Worm (Caenorhabditis elegans) whole organism, L3 larva: ENCODE results near the gene nhr-248.
A peak's percentile ranks its signal among the peaks of the same experiment; 100 is the strongest.

Source experiments
- aly-2 ChIP-seq: fragments of 150-350 bp; optimal IDR thresholded peaks from 2 replicates; lab custom pipeline; 2014; ENCODE audit warnings: missing biosample characterization, missing genetic modification characterization
- ama-1 ChIP-seq: fragments of 150-350 bp; optimal IDR thresholded peaks from 2 replicates; lab custom pipeline; 2018
- ceh-16 ChIP-seq: sonication (generic microtip); optimal IDR thresholded peaks from 2 replicates; lab custom pipeline; 2017; ENCODE audit warnings: missing biosample characterization, missing genetic modification characterization
- ceh-28 ChIP-seq: fragments of 150-350 bp; optimal IDR thresholded peaks from 2 replicates; lab custom pipeline; 2014; ENCODE audit warnings: missing biosample characterization, missing genetic modification reagents, missing genetic modification characterization
- ceh-82 ChIP-seq: fragments of 150-350 bp; optimal IDR thresholded peaks from 2 replicates; lab custom pipeline; 2014; ENCODE audit warnings: missing biosample characterization, missing genetic modification characterization
- ceh-9 ChIP-seq: sonication (generic microtip); optimal IDR thresholded peaks from 2 replicates; lab custom pipeline; 2018; ENCODE audit warnings: missing biosample characterization, missing genetic modification characterization
- daf-12 ChIP-seq: fragments of 150-350 bp; optimal IDR thresholded peaks from 2 replicates; lab custom pipeline; 2014; ENCODE audit warnings: missing biosample characterization, missing genetic modification reagents, missing genetic modification characterization
- egl-27 ChIP-seq: sonication (generic microtip); optimal IDR thresholded peaks from 4 replicates; lab custom pipeline; 2017; ENCODE audit warnings: missing biosample characterization, missing genetic modification reagents, missing genetic modification characterization
- elt-1 ChIP-seq: fragments of 150-350 bp; optimal IDR thresholded peaks from 2 replicates; lab custom pipeline; 2014; ENCODE audit warnings: missing biosample characterization, missing genetic modification characterization
- elt-2 ChIP-seq: sonication (generic microtip); optimal IDR thresholded peaks from 2 replicates; lab custom pipeline; 2016; ENCODE audit warnings: missing genetic modification reagents, mild to moderate bottlenecking, missing genetic modification characterization, missing compliant biosample characterization
- elt-3 ChIP-seq, 3 experiments: fragments of 150-350 bp in 1 of 3; sonication (generic microtip) in 2 of 3; optimal IDR thresholded peaks; 2 replicates in 2 of 3; 4 replicates in 1 of 3; lab custom pipeline; 2014 to 2017; ENCODE audit warnings: missing biosample characterization in 3 of 3, missing genetic modification characterization in 3 of 3
- fkh-10 ChIP-seq: sonication (generic microtip); optimal IDR thresholded peaks from 2 replicates; lab custom pipeline; 2017; ENCODE audit warnings: missing biosample characterization, missing genetic modification reagents, missing genetic modification characterization
- fkh-2 ChIP-seq: fragments of 150-350 bp; optimal IDR thresholded peaks from 2 replicates; lab custom pipeline; 2014; ENCODE audit warnings: missing biosample characterization, missing genetic modification reagents, missing genetic modification characterization
- lin-15B ChIP-seq: fragments of 150-350 bp; optimal IDR thresholded peaks from 2 replicates; lab custom pipeline; 2014; ENCODE audit warnings: missing biosample characterization, missing genetic modification characterization
- lin-39 ChIP-seq: fragments of 150-350 bp; optimal IDR thresholded peaks from 2 replicates; lab custom pipeline; 2018; ENCODE audit warnings: missing biosample characterization, missing genetic modification reagents, missing genetic modification characterization
- lsy-12 ChIP-seq: sonication (generic microtip); optimal IDR thresholded peaks from 2 replicates; lab custom pipeline; 2016; ENCODE audit warnings: mild to moderate bottlenecking, missing genetic modification characterization, missing compliant biosample characterization
- mdl-1 ChIP-seq: fragments of 150-350 bp; optimal IDR thresholded peaks from 2 replicates; lab custom pipeline; 2014; ENCODE audit warnings: missing biosample characterization, missing genetic modification characterization
- nfya-1 ChIP-seq: sonication (generic microtip); optimal IDR thresholded peaks from 2 replicates; lab custom pipeline; 2017; ENCODE audit warnings: missing genetic modification characterization, mild to moderate bottlenecking, missing compliant biosample characterization, antibody characterized with exemption, moderate library complexity; ENCODE audit not compliant: insufficient read depth
- nhr-11 ChIP-seq: fragments of 150-350 bp; optimal IDR thresholded peaks from 2 replicates; lab custom pipeline; 2014; ENCODE audit warnings: missing biosample characterization, missing genetic modification characterization
- nhr-12 ChIP-seq: fragments of 150-350 bp; optimal IDR thresholded peaks from 2 replicates; lab custom pipeline; 2014; ENCODE audit warnings: missing biosample characterization, missing genetic modification characterization
- nhr-23 ChIP-seq: fragments of 150-350 bp; optimal IDR thresholded peaks from 2 replicates; lab custom pipeline; 2014; ENCODE audit warnings: missing biosample characterization, missing genetic modification reagents, missing genetic modification characterization
- nhr-28 ChIP-seq: fragments of 150-350 bp; optimal IDR thresholded peaks from 2 replicates; lab custom pipeline; 2014; ENCODE audit warnings: missing biosample characterization, missing genetic modification characterization
- nhr-43 ChIP-seq: sonication (generic microtip); optimal IDR thresholded peaks from 2 replicates; lab custom pipeline; 2016; ENCODE audit warnings: mild to moderate bottlenecking, missing genetic modification characterization, missing compliant biosample characterization; ENCODE audit not compliant: poor library complexity, severe bottlenecking
- nhr-76 ChIP-seq: fragments of 150-350 bp; sonication (generic microtip); optimal IDR thresholded peaks from 5 replicates; lab custom pipeline; 2014; ENCODE audit warnings: missing biosample characterization, missing genetic modification characterization
- nhr-77 ChIP-seq: fragments of 150-350 bp; optimal IDR thresholded peaks from 2 replicates; lab custom pipeline; 2014; ENCODE audit warnings: missing biosample characterization, missing genetic modification characterization
- pha-4 ChIP-seq: fragments of 150-350 bp; optimal IDR thresholded peaks from 2 replicates; lab custom pipeline; 2014; ENCODE audit warnings: missing biosample characterization, missing genetic modification reagents, missing genetic modification characterization
- pqm-1 ChIP-seq: fragments of 150-350 bp; optimal IDR thresholded peaks from 2 replicates; lab custom pipeline; 2017; ENCODE audit warnings: missing biosample characterization, missing genetic modification characterization, inconsistent platforms
- sea-2 ChIP-seq: fragments of 150-350 bp; sonication (generic microtip); optimal IDR thresholded peaks from 4 replicates; lab custom pipeline; 2014; ENCODE audit warnings: missing biosample characterization, missing genetic modification reagents, missing genetic modification characterization
- skn-1 ChIP-seq: fragments of 150-350 bp; optimal IDR thresholded peaks from 2 replicates; lab custom pipeline; 2014; ENCODE audit warnings: missing biosample characterization, missing genetic modification characterization
- tbx-2 ChIP-seq: sonication (generic microtip); optimal IDR thresholded peaks from 2 replicates; lab custom pipeline; 2016; ENCODE audit warnings: mild to moderate bottlenecking, missing genetic modification characterization, missing compliant biosample characterization
- unc-39 ChIP-seq: sonication (generic microtip); optimal IDR thresholded peaks from 4 replicates; lab custom pipeline; 2017; ENCODE audit warnings: missing biosample characterization, missing genetic modification characterization
- unc-62 ChIP-seq: fragments of 150-350 bp; sonication (generic microtip); optimal IDR thresholded peaks from 4 replicates; lab custom pipeline; 2014; ENCODE audit warnings: missing biosample characterization, missing genetic modification reagents, missing genetic modification characterization
- zag-1 ChIP-seq: fragments of 150-350 bp; optimal IDR thresholded peaks from 2 replicates; lab custom pipeline; 2014; ENCODE audit warnings: missing biosample characterization, missing genetic modification characterization
- ztf-4 ChIP-seq: fragments of 150-350 bp; optimal IDR thresholded peaks from 2 replicates; lab custom pipeline; 2014; ENCODE audit warnings: missing biosample characterization, missing genetic modification characterization

The nhr-248 gene

ce11 chrV:17094568-17094967 lies 9.9 kb downstream of the nhr-248 start:
- TF ChIP-seq ceh-82 (tag; lab: Kevin White, UChicago) (no peak), nhr-12 (tag; lab: Kevin White, UChicago) (no peak), unc-62 (GFP tag; lab: Kevin White, UChicago) (no peak), pha-4 (tag; lab: Kevin White, UChicago) (no peak), mdl-1 (no peak), lin-15B (tag; lab: Kevin White, UChicago) (no peak), nhr-28 (tag; lab: Kevin White, UChicago) (no peak), elt-3 (tag; optimal IDR thresholded peaks at IDR 0.05; lab: Kevin White, UChicago) (no peak)

- no peak for TF ChIP-seq unc-39 (tag; lab: Kevin White, UChicago)
- TF ChIP-seq elt-1 (tag; lab: Kevin White, UChicago) = no peak
- TF ChIP-seq nhr-11 (tag; lab: Kevin White, UChicago) = no peak
- TF ChIP-seq nhr-28 (tag; lab: Kevin White, UChicago) = no peak
- TF ChIP-seq pha-4 (tag; lab: Kevin White, UChicago) = no peak
- no peak for TF ChIP-seq ceh-28
- TF ChIP-seq skn-1 (tag; lab: Kevin White, UChicago) = no peak
- TF ChIP-seq lin-39 (tag; lab: Kevin White, UChicago) = no peak
- no peak for TF ChIP-seq sea-2 (GFP tag; lab: Kevin White, UChicago)
- no peak for TF ChIP-seq fkh-2 (tag; lab: Kevin White, UChicago)
- no peak for TF ChIP-seq nhr-76 (tag; lab: Kevin White, UChicago)
- no peak for TF ChIP-seq ama-1
- no peak for TF ChIP-seq ztf-4
- no peak for TF ChIP-seq egl-27 (tag; lab: Kevin White, UChicago)
- TF ChIP-seq aly-2 = no peak
- no peak for TF ChIP-seq tbx-2 (tag; lab: Kevin White, UChicago)
- TF ChIP-seq ceh-16 (tag; lab: Kevin White, UChicago) = no peak
- TF ChIP-seq nfya-1 (tag; lab: Kevin White, UChicago) = no peak
- TF ChIP-seq mdl-1 = no peak
- TF ChIP-seq nhr-23 (tag; lab: Kevin White, UChicago) = no peak
These were observed 12.2 kb downstream of the nhr-248 start, which contains the start of gene ZK218.1 for ce11 chrV:17092262-17092661. ZK218.1 (plus strand) TSS chrV:17092562.

DNA sequence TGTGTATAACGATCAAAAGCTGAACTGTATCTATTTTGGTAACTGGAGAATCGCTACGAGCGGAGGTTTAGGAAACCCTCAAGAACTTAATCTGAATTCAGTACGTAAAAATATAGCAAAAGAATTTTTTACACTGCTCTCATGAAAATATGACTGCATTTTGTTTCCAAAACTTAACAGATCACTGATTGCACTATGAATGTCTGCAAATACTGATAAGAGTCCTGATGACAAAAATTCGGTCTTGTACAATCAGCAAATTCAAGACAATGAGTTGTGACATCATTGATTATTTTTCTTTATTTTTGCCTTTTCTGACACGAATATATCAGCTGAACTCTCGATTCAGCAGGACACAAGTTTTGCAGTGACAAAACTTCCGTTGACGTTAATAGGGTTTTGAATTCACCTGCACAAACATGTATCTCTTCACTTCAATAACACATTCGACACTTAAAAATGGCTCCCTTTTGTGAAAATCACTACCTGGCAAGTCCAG lies 14.4 kb downstream of the nhr-248 start, which contains the start of gene srh-237:
Gene srh-237 (plus strand): TSS at position 449 of the 499 bp plus-strand sequence.
- no peak for TF ChIP-seq lin-15B (tag; lab: Kevin White, UChicago)
- TF ChIP-seq daf-12 (tag; lab: Kevin White, UChicago) = no peak
- TF ChIP-seq nhr-23 (tag; lab: Kevin White, UChicago) = no peak
- TF ChIP-seq ceh-28 = no peak
- TF ChIP-seq elt-2 (tag; lab: Kevin White, UChicago) = peak; percentile 79
- TF ChIP-seq skn-1 (tag; lab: Kevin White, UChicago) = peak; percentile 35
- TF ChIP-seq ceh-9 (tag; lab: Kevin White, UChicago) = no peak
- TF ChIP-seq nhr-77 = no peak
- peak; percentile 80 for TF ChIP-seq pqm-1 (tag; lab: Kevin White, UChicago)
- no peak for TF ChIP-seq lsy-12 (tag; lab: Kevin White, UChicago)
- TF ChIP-seq elt-3 (tag; optimal IDR thresholded peaks at IDR 0.05; lab: Kevin White, UChicago) = no peak
- TF ChIP-seq nhr-11 (tag; lab: Kevin White, UChicago) = no peak

- TF ChIP-seq ceh-82 (tag; lab: Kevin White, UChicago) = no peak
- no peak for TF ChIP-seq egl-27 (tag; lab: Kevin White, UChicago)
- no peak for TF ChIP-seq fkh-10 (GFP tag; lab: Kevin White, UChicago)
- no peak for TF ChIP-seq zag-1 (tag; lab: Kevin White, UChicago)
- TF ChIP-seq unc-62 (GFP tag; lab: Kevin White, UChicago) = no peak
- TF ChIP-seq nhr-43 (tag; lab: Kevin White, UChicago) = no peak
- peak; percentile 11 for TF ChIP-seq elt-2 (tag; lab: Kevin White, UChicago)
- TF ChIP-seq ama-1 = no peak
These were observed 15.1 kb downstream of the nhr-248 start, which contains the start of gene T05E12.6 for ce11 chrV:17089342-17089741. T05E12.6 (minus strand) TSS chrV:17089442.
